Fruit fly (Drosophila melanogaster): ENCODE data around the gene CG31668.

- TF ChIP-seq psq (GFP tag; optimal IDR thresholded peaks at IDR 0.05) (no peak), Hnf4 (GFP tag; optimal IDR thresholded peaks at IDR 0.05) (no peak), Vsx2 (GFP tag; optimal IDR thresholded peaks at IDR 0.05; ENCODE audit: partially characterized antibody) (peak; percentile 32), foxo (GFP tag; optimal IDR thresholded peaks at IDR 0.05) (no peak), brk (GFP tag; optimal IDR thresholded peaks at IDR 0.05) (no peak), Hr78 (GFP tag; optimal IDR thresholded peaks at IDR 0.05) (no peak), OdsH (GFP tag; optimal IDR thresholded peaks at IDR 0.05) (peak; percentile 63), usp (GFP tag; optimal IDR thresholded peaks at IDR 0.05) (no peak)
Observed at dm6 chr2L:2162729-2163567, 43.0 kb downstream of the CG31668 start.

All from whole organism, wandering third instar larva.